Worm (Caenorhabditis elegans): ENCODE measurements around the gene C17G1.2.

C17G1.2 gene

DNA sequence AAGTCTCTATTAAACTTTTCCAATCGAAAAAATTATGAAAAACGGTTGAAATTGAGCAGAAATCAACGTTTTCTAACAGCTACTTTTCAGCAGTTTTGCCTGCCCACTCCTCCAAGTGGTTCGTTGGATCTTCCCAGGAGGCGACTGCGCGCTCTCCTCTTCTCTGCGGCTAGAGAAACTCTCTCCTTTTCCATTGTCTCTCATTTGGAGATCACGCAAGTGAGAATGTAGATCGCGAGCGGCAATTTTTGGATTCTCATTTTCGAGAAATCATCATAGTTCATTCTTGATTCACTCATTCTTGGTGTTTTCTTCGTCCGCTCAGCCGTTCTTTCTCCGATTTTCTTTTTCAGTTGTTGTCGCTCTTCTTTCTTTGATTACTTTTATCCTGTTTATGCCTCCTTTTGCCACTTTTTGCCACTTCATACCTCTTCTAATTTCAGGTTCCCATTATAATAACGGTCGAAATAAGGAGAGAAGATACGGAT is 37.5 kb upstream of the C17G1.2 start, which contains the start of gene mrp-4:
mrp-4 (plus strand) TSS at position 438 of the 488 bp plus-strand sequence.
- no peak for TF ChIP-seq unc-62 (GFP tag; optimal IDR thresholded peaks at IDR 0.05)
- TF ChIP-seq sptf-1 (tag; optimal IDR thresholded peaks at IDR 0.05) = no peak
- no peak for TF ChIP-seq nhr-76 (tag; optimal IDR thresholded peaks at IDR 0.05)
- no peak for TF ChIP-seq unc-39 (tag; optimal IDR thresholded peaks at IDR 0.05)
- no peak for TF ChIP-seq blmp-1 (tag; optimal IDR thresholded peaks at IDR 0.05)

DNA sequence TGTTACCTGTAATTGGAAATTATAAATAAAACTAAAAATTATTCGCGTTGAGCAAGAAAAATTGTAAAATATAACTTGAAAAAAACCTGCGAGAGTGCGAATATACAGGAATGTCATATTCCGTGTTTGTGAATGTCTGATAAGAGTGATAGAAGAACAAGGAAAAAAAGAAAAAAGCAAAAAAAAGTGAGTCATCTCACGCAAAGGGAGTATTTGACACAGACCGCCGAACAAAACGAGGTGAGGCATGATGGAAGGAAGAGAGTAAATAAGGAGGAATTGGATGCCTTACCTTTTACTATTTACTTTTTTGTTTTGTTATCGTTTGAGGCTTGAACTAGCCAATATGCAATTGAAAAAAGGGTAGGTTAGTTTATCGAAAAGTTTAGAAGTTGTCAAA is 29.0 kb upstream of the C17G1.2 start, which contains the start of gene F21G4.1:
F21G4.1 (minus strand) TSS at position 6 of the 400 bp plus-strand sequence.
- TF ChIP-seq unc-120 (tag; optimal IDR thresholded peaks at IDR 0.05; ENCODE audit: poor library complexity, severe bottlenecking) = no peak

DNA sequence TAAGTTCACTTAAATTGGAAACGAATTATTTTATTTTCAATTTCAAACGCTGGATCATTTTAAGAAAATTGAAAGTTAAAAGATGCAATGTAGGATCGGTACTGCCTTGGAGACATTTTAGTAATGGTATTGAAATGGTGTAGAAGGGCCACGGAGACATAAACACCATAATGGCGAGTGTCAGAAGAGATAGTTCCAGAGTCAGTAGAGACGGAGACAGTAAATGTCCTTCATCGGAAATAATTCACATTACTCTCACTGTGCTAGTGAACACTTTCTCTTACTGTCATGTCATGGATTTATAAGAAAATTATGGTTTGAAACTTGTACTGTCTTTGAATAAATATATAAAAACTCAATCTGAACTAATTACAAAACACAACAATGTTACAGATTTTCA is 28.3 kb upstream of the C17G1.2 start:
- peak; percentile 76 for TF ChIP-seq blmp-1 (tag; optimal IDR thresholded peaks at IDR 0.05)
- TF ChIP-seq elt-1 (tag; optimal IDR thresholded peaks at IDR 0.05; ENCODE audit: borderline replicate concordance, insufficient read depth) = no peak

DNA sequence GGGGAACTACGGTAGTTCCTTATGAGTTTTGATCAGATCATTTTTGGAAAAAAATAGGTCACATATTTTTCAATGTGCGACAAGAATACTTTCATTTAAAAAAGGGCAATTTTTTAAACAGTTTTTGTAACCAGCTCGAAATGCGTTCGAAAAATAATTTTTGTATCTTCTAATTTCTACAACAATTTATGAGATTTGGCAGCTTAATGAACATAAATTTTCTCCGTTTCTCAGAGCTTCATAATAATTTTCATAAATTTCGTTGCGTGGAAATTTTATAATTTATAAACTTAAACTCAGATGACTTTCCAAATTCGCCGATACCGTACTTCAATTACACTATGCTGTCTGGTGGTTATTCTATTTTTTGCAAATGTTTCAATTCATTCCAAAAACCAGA is 26.5 kb upstream of the C17G1.2 start, which contains the start of gene F21G4.3:
F21G4.3 (plus strand) TSS at position 301 of the 400 bp plus-strand sequence.
- no peak for TF ChIP-seq ceh-43 (GFP tag; optimal IDR thresholded peaks at IDR 0.05)
- TF ChIP-seq lin-32 (GFP tag; optimal IDR thresholded peaks at IDR 0.05) = no peak
- no peak for TF ChIP-seq nhr-28 (tag; optimal IDR thresholded peaks at IDR 0.05)
- no peak for TF ChIP-seq nhr-237 (tag; optimal IDR thresholded peaks at IDR 0.05)
- no peak for TF ChIP-seq mab-5 (tag; optimal IDR thresholded peaks at IDR 0.05)
- TF ChIP-seq pha-4 (tag; optimal IDR thresholded peaks at IDR 0.05) = no peak
- TF ChIP-seq elt-3 (tag; optimal IDR thresholded peaks at IDR 0.05) = no peak
- no peak for TF ChIP-seq M03D4.4 (tag; optimal IDR thresholded peaks at IDR 0.05)
- no peak for TF ChIP-seq bed-3 (GFP tag; optimal IDR thresholded peaks at IDR 0.05)
- no peak for TF ChIP-seq sem-2 (GFP tag; optimal IDR thresholded peaks at IDR 0.05)
- TF ChIP-seq elt-1 (tag; optimal IDR thresholded peaks at IDR 0.05; ENCODE audit: borderline replicate concordance, insufficient read depth) = no peak
- no peak for TF ChIP-seq lin-13 (tag; optimal IDR thresholded peaks at IDR 0.05)
- TF ChIP-seq cnd-1 (tag; optimal IDR thresholded peaks at IDR 0.05) = no peak
- TF ChIP-seq nhr-76 (tag; optimal IDR thresholded peaks at IDR 0.05) = no peak
- no peak for TF ChIP-seq unc-120 (tag; optimal IDR thresholded peaks at IDR 0.05; ENCODE audit: poor library complexity, severe bottlenecking)
- no peak for TF ChIP-seq ham-2 (GFP tag; optimal IDR thresholded peaks at IDR 0.05)
- TF ChIP-seq unc-62 (GFP tag; optimal IDR thresholded peaks at IDR 0.05) = no peak
- no peak for TF ChIP-seq unc-39 (tag; optimal IDR thresholded peaks at IDR 0.05)
- no peak for TF ChIP-seq blmp-1 (tag; optimal IDR thresholded peaks at IDR 0.05)

DNA sequence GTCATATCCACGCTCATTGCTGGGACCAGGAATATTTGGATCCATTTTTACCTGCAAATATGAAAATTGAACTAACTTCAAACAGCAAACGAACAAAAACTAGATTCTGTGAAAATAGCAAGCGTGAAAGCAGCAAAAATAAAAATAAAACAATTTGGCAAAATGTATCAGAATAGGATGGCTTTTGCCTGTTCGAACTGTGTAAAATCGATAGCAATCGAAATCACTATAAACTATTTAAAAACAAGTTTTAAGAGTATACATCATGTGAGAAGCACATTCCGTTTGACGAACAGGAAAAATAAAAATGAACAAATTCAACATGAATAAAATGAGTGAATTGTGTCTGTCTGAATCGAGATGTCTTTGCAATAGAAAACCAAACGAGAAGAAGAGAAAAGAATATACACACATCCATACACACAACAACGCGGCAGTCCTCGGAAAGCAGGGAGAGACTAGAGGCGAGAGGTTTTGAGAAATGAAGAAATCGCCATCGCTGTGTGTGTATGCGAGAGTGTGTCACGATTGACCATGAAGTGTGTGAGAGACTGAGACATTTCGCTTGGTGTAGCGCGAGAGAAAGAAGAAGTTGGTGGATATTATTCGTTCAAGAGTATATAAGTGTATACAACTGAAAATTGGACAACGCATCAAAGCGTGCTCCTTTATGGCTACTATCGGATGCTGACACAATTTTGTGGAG is 21.8 kb upstream of the C17G1.2 start, which contains the start of gene phf-34:
phf-34 (minus strand) TSS at position 51 of the 706 bp plus-strand sequence.
- TF ChIP-seq mep-1 (tag; optimal IDR thresholded peaks at IDR 0.05) (peak; percentile 22), ztf-11 (tag; optimal IDR thresholded peaks at IDR 0.05) (no peak), nhr-76 (tag; optimal IDR thresholded peaks at IDR 0.05) (no peak), sptf-1 (tag; optimal IDR thresholded peaks at IDR 0.05) (peak; percentile 28), mab-5 (tag; optimal IDR thresholded peaks at IDR 0.05) (no peak), mls-2 (tag; optimal IDR thresholded peaks at IDR 0.05) (peak; percentile 22), ces-1 (GFP tag; optimal IDR thresholded peaks at IDR 0.05) (peak; percentile 66), ham-2 (GFP tag; optimal IDR thresholded peaks at IDR 0.05) (peak; percentile 21), lin-32 (GFP tag; optimal IDR thresholded peaks at IDR 0.05) (no peak), bed-3 (GFP tag; optimal IDR thresholded peaks at IDR 0.05) (no peak), flh-1 (GFP tag; optimal IDR thresholded peaks at IDR 0.05) (no peak), cnd-1 (tag; optimal IDR thresholded peaks at IDR 0.05) (no peak), hlh-1 (tag; optimal IDR thresholded peaks at IDR 0.05) (peak; percentile 35), unc-39 (tag; optimal IDR thresholded peaks at IDR 0.05) (no peak), unc-120 (tag; optimal IDR thresholded peaks at IDR 0.05; ENCODE audit: poor library complexity, severe bottlenecking) (peak; percentile 38), unc-62 (GFP tag; optimal IDR thresholded peaks at IDR 0.05) (peak; percentile 37)

DNA sequence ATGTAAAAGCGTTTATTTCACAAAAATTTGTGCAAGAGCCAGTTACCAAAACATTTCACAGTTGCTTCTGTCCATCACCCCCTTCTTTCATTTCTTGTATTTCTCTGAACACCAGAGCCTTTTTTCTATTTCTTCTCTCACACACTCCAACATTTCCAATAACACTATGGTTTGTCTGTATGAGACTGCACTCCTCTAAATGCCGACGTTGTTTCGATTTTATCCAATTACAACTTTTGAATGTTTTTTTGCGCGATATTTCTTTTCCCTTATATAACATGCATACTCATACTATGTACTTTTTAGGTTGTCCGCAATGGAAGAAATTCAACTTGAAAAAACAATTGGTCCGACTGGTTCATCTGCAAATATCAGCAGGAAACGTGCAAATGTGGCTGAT is 15.5 kb upstream of the C17G1.2 start, which contains the start of gene F21G4.5:
F21G4.5 (plus strand) TSS at position 301 of the 400 bp plus-strand sequence.
- TF ChIP-seq sem-2 (GFP tag; optimal IDR thresholded peaks at IDR 0.05) (no peak), mab-5 (tag; optimal IDR thresholded peaks at IDR 0.05) (no peak), nhr-28 (tag; optimal IDR thresholded peaks at IDR 0.05) (no peak), M03D4.4 (tag; optimal IDR thresholded peaks at IDR 0.05) (no peak), nhr-12 (tag; optimal IDR thresholded peaks at IDR 0.05) (no peak), lin-13 (tag; optimal IDR thresholded peaks at IDR 0.05) (no peak), ceh-43 (GFP tag; optimal IDR thresholded peaks at IDR 0.05) (no peak), ces-1 (GFP tag; optimal IDR thresholded peaks at IDR 0.05) (no peak), nhr-2 (tag; optimal IDR thresholded peaks at IDR 0.05) (no peak), flh-1 (GFP tag; optimal IDR thresholded peaks at IDR 0.05) (no peak), pha-4 (tag; optimal IDR thresholded peaks at IDR 0.05) (no peak)
